Worm (Caenorhabditis elegans) whole organism, mixed stage, embryonic: ENCODE results near the gene R03H10.11.

Experiments
- M03D4.4 ChIP-seq: sonication (generic microtip); optimal IDR thresholded peaks from 2 replicates; lab custom pipeline; 2017; ENCODE audit warnings: mild to moderate bottlenecking, missing genetic modification characterization, missing compliant biosample characterization
- bed-3 ChIP-seq: fragments of 200-800 bp; sonication (Bioruptor generic); optimal IDR thresholded peaks from 3 replicates; lab custom pipeline; 2018; ENCODE audit warnings: mild to moderate bottlenecking, missing genetic modification characterization, moderate library complexity, missing compliant biosample characterization
- blmp-1 ChIP-seq: fragments of 150-350 bp; optimal IDR thresholded peaks from 2 replicates; lab custom pipeline; 2014; ENCODE audit warnings: missing biosample characterization, missing genetic modification characterization
- ceh-39 ChIP-seq: fragments of 150-350 bp; optimal IDR thresholded peaks from 2 replicates; lab custom pipeline; 2014; ENCODE audit warnings: missing biosample characterization, missing genetic modification characterization
- ceh-43 ChIP-seq: fragments of 200-800 bp; sonication (Bioruptor generic); optimal IDR thresholded peaks from 2 replicates; lab custom pipeline; 2018; ENCODE audit warnings: mild to moderate bottlenecking, missing genetic modification characterization, moderate library complexity, missing compliant biosample characterization
- ceh-83 ChIP-seq: fragments of 200-800 bp; sonication (Bioruptor generic); optimal IDR thresholded peaks from 2 replicates; lab custom pipeline; 2018; ENCODE audit warnings: mild to moderate bottlenecking, missing genetic modification characterization, missing compliant biosample characterization
- ces-1 ChIP-seq: fragments of 150-350 bp; optimal IDR thresholded peaks from 2 replicates; lab custom pipeline; 2014; ENCODE audit warnings: missing biosample characterization, missing genetic modification reagents, missing genetic modification characterization
- cnd-1 ChIP-seq: fragments of 200-800 bp; sonication (Bioruptor generic); optimal IDR thresholded peaks from 2 replicates; lab custom pipeline; 2018; ENCODE audit warnings: mild to moderate bottlenecking, missing genetic modification characterization, missing compliant biosample characterization
- drap-1 ChIP-seq: fragments of 200-800 bp; sonication (Bioruptor generic); optimal IDR thresholded peaks from 3 replicates; lab custom pipeline; 2018; ENCODE audit warnings: mild to moderate bottlenecking, missing genetic modification characterization, missing compliant biosample characterization
- elt-3 ChIP-seq: fragments of 150-350 bp; optimal IDR thresholded peaks from 2 replicates; lab custom pipeline; 2014; ENCODE audit warnings: missing biosample characterization, missing genetic modification characterization
- flh-1 ChIP-seq: fragments of 200-800 bp; sonication (Bioruptor generic); optimal IDR thresholded peaks from 2 replicates; lab custom pipeline; 2018; ENCODE audit warnings: mild to moderate bottlenecking, missing genetic modification characterization, moderate library complexity, missing compliant biosample characterization
- ham-2 ChIP-seq: fragments of 200-800 bp; sonication (Bioruptor generic); optimal IDR thresholded peaks from 2 replicates; lab custom pipeline; 2018; ENCODE audit warnings: mild to moderate bottlenecking, missing genetic modification characterization, missing compliant biosample characterization
- hlh-1 ChIP-seq: fragments of 150-350 bp; optimal IDR thresholded peaks from 2 replicates; lab custom pipeline; 2014; ENCODE audit warnings: missing biosample characterization, missing genetic modification reagents, missing genetic modification characterization
- lsy-2 ChIP-seq: fragments of 150-350 bp; optimal IDR thresholded peaks from 2 replicates; lab custom pipeline; 2014; ENCODE audit warnings: missing biosample characterization, missing genetic modification characterization
- mab-5 ChIP-seq: fragments of 150-350 bp; optimal IDR thresholded peaks from 2 replicates; lab custom pipeline; 2014; ENCODE audit warnings: missing biosample characterization, missing genetic modification characterization
- mep-1 ChIP-seq: fragments of 150-350 bp; optimal IDR thresholded peaks from 2 replicates; lab custom pipeline; 2017; ENCODE audit warnings: missing biosample characterization, missing genetic modification reagents, missing genetic modification characterization, inconsistent platforms
- mls-2 ChIP-seq: sonication (generic microtip); optimal IDR thresholded peaks from 2 replicates; lab custom pipeline; 2016; ENCODE audit warnings: mild to moderate bottlenecking, missing genetic modification characterization, moderate library complexity, missing compliant biosample characterization
- nhr-12 ChIP-seq: fragments of 150-350 bp; optimal IDR thresholded peaks from 2 replicates; lab custom pipeline; 2014; ENCODE audit warnings: missing biosample characterization, missing genetic modification characterization
- nhr-2 ChIP-seq: fragments of 150-350 bp; optimal IDR thresholded peaks from 2 replicates; lab custom pipeline; 2014; ENCODE audit warnings: missing biosample characterization, missing genetic modification characterization
- nhr-237 ChIP-seq: fragments of 150-350 bp; optimal IDR thresholded peaks from 2 replicates; lab custom pipeline; 2014; ENCODE audit warnings: missing biosample characterization, missing genetic modification characterization
- nhr-76 ChIP-seq: sonication (generic microtip); optimal IDR thresholded peaks from 2 replicates; lab custom pipeline; 2017; ENCODE audit warnings: missing biosample characterization, missing genetic modification characterization
- pha-4 ChIP-seq: fragments of 150-350 bp; optimal IDR thresholded peaks from 2 replicates; lab custom pipeline; 2018; ENCODE audit warnings: missing biosample characterization, missing genetic modification reagents, missing genetic modification characterization
- sem-2 ChIP-seq: fragments of 200-800 bp; sonication (Bioruptor generic); optimal IDR thresholded peaks from 2 replicates; lab custom pipeline; 2018; ENCODE audit warnings: mild to moderate bottlenecking, missing genetic modification characterization, missing compliant biosample characterization
- sptf-1 ChIP-seq: sonication (generic microtip); optimal IDR thresholded peaks from 2 replicates; lab custom pipeline; 2017; ENCODE audit warnings: mild to moderate bottlenecking, missing genetic modification characterization, moderate library complexity, missing compliant biosample characterization
- unc-120 ChIP-seq: sonication (generic microtip); optimal IDR thresholded peaks from 2 replicates; lab custom pipeline; 2017; ENCODE audit warnings: missing genetic modification characterization, missing compliant biosample characterization; ENCODE audit not compliant: poor library complexity, severe bottlenecking
- unc-62 ChIP-seq: fragments of 150-350 bp; optimal IDR thresholded peaks from 2 replicates; lab custom pipeline; 2014; ENCODE audit warnings: missing biosample characterization, missing genetic modification reagents, missing genetic modification characterization
- zip-8 ChIP-seq: fragments of 150-350 bp; optimal IDR thresholded peaks from 2 replicates; lab custom pipeline; 2014; ENCODE audit warnings: missing biosample characterization, missing genetic modification characterization
- ztf-11 ChIP-seq: fragments of 150-350 bp; optimal IDR thresholded peaks from 2 replicates; lab custom pipeline; 2014; ENCODE audit warnings: missing biosample characterization, missing genetic modification characterization

R03H10.11 gene

ce11 chrII:4226598-4227096 is 44.2 kb downstream of the R03H10.11 start, which contains the start of gene C16A11.4:
Gene C16A11.4, plus strand, starts transcription at chrII:4227046.
- TF ChIP-seq hlh-1 (tag; lab: Kevin White, UChicago) = no peak
- no peak for TF ChIP-seq ceh-39
- TF ChIP-seq nhr-237 (tag; lab: Kevin White, UChicago) = no peak
- TF ChIP-seq ceh-43 = no peak
- no peak for TF ChIP-seq unc-62 (GFP tag; lab: Kevin White, UChicago)
- no peak for TF ChIP-seq nhr-76 (tag; lab: Kevin White, UChicago)
- TF ChIP-seq elt-3 (tag; lab: Kevin White, UChicago) = no peak
- TF ChIP-seq mls-2 (tag; lab: Kevin White, UChicago) = no peak
- TF ChIP-seq nhr-12 (tag; lab: Kevin White, UChicago) = no peak
- no peak for TF ChIP-seq ham-2 (GFP tag; lab: Kevin White, UChicago)
- no peak for TF ChIP-seq zip-8 (tag; lab: Kevin White, UChicago)
- TF ChIP-seq unc-120 (tag; lab: Kevin White, UChicago) = no peak
- TF ChIP-seq bed-3 (GFP tag; lab: Kevin White, UChicago) = no peak
- TF ChIP-seq flh-1 = no peak
- TF ChIP-seq ceh-83 = no peak
- no peak for TF ChIP-seq sem-2 (GFP tag; lab: Kevin White, UChicago)
- TF ChIP-seq cnd-1 (tag; lab: Kevin White, UChicago) = no peak
- no peak for TF ChIP-seq pha-4 (tag; lab: Kevin White, UChicago)

DNA sequence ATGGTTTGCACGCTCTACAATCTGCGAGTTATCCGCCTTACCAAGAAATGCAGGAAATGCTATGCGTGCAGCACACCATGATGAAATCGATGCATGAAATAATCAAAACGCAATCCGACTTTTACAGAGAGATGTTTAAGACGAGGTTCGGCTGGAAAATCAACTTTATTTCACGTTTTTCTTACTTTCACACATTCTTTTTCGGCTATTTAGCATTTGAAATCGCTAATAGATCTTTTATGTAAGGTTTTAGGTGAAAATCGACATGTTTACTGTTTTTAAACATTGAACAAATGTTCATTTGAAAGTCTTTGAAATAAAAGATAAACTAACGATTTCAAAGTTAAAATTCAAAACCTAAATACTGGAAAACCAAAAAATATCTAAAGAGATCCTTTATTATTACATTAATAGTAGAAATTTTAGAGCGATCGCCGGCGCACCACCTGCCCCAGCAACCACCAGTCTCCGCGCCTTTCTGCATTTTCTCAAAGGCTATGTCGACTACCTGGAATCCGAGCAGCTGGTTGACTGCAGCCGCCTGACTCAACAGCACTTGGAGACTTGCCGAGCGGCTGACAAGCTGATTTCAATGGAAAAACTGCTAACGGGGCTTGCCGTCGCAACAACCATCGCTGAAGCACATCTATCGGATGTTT is 45.8 kb downstream of the R03H10.11 start:
- no peak for TF ChIP-seq lsy-2 (tag; lab: Kevin White, UChicago)
- no peak for TF ChIP-seq nhr-12 (tag; lab: Kevin White, UChicago)
- TF ChIP-seq cnd-1 (tag; lab: Kevin White, UChicago) = no peak
- TF ChIP-seq mab-5 = no peak
- no peak for TF ChIP-seq ces-1 (GFP tag; lab: Kevin White, UChicago)
- no peak for TF ChIP-seq ham-2 (GFP tag; lab: Kevin White, UChicago)
- no peak for TF ChIP-seq unc-120 (tag; lab: Kevin White, UChicago)
- no peak for TF ChIP-seq drap-1 (GFP tag; lab: Kevin White, UChicago)
- no peak for TF ChIP-seq mep-1 (tag; lab: Kevin White, UChicago)
- no peak for TF ChIP-seq pha-4 (tag; lab: Kevin White, UChicago)
- no peak for TF ChIP-seq elt-3 (tag; lab: Kevin White, UChicago)
- no peak for TF ChIP-seq nhr-2 (tag; lab: Kevin White, UChicago)

DNA sequence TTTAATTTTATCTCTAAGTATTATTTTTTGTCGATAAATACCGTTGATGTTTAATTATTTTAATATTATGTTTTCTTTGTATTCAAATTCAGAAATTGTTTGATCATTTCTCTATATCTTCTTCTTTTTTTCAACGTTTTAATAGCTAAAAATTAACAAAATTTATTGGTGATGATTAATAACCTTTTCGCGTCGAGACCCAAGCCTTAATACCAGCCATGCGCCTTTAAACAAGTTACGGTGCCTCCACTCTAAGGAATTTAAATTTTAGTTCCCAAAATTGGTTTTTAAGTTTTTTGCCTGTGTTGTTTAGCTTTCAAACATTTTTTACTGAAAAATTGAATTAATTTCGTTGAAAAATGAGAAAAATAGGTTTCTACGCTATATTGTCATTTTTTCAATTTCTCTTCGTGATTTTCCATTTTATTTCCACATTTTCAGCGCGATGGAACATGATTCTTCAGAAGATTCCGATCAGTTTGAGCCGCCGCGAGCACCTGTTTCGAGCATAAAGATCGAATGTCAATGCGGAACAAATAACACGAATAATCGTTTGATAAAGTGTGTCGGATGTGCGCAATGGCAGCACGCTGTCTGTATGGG is 46.7 kb downstream of the R03H10.11 start, which contains the start of gene C16A11.3:
Gene C16A11.3, plus strand, starts transcription at position 440 of the 603 bp plus-strand sequence.
- TF ChIP-seq sptf-1 (no peak), ceh-83 (no peak), blmp-1 (tag; lab: Kevin White, UChicago) (no peak), hlh-1 (tag; lab: Kevin White, UChicago) (no peak), nhr-76 (tag; lab: Kevin White, UChicago) (no peak), drap-1 (GFP tag; lab: Kevin White, UChicago) (no peak), bed-3 (GFP tag; lab: Kevin White, UChicago) (no peak), cnd-1 (tag; lab: Kevin White, UChicago) (no peak)

DNA sequence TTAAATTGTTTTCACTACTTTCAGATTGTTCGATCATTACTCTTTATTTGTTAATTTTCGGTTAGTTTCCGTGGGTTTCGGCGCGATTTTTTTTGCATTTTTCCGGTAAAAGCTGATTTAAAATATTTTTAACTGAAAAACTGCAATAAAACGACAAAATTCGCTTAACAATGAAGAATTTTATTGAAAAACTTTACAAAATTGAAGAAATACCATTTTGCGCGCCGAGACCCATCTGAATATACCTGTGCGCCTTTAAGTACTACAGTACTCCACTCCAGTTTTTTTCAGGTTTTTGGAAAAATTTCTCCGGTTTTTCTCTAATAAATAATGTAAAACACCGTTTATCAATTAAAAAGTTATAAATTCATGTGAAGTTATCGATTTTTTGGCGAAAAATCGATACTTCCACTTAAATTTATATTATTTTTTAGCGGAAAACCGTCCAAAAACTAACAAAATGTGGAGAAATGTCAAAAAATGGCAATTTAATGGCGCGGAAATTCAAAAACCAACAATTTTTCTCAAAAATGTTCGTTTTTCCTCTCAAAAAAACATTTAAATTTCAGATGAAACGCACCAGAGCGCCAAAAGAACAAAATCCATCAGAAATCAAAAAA is 48.5 kb downstream of the R03H10.11 start, which contains the start of gene C16A11.10:
Gene C16A11.10, plus strand, starts transcription at position 570 of the 620 bp plus-strand sequence.
- no peak for TF ChIP-seq cnd-1 (tag; lab: Kevin White, UChicago)
- TF ChIP-seq flh-1 = no peak
- TF ChIP-seq M03D4.4 (tag; lab: Kevin White, UChicago) = no peak
- no peak for TF ChIP-seq ztf-11 (tag; lab: Kevin White, UChicago)
